Worm (Caenorhabditis elegans) whole organism, dauer: ENCODE data around the gene nspb-3.

Source experiments
- unc-62 ChIP-seq: sonication (generic microtip); optimal IDR thresholded peaks from 2 replicates; lab custom pipeline; 2017; ENCODE audit warnings: missing biosample characterization, missing genetic modification reagents, missing genetic modification characterization

nspb-3 gene

ce11 chrIV:6572655-6573054 lies 22.1 kb downstream of the nspb-3 start:
- no peak for TF ChIP-seq unc-62 (GFP tag; lab: Kevin White, UChicago)

ce11 chrIV:6572238-6572637 lies 22.5 kb downstream of the nspb-3 start, which contains the start of gene bicd-1:
Gene bicd-1 (minus strand): TSS chrIV:6572338.
- TF ChIP-seq unc-62 (GFP tag; lab: Kevin White, UChicago), result no peak

- TF ChIP-seq unc-62 (GFP tag; lab: Kevin White, UChicago), result no peak
Measured at ce11 chrIV:6565605-6566004, 29.2 kb downstream of the nspb-3 start.

ce11 chrIV:6562039-6562438 lies 32.7 kb downstream of the nspb-3 start:
- TF ChIP-seq unc-62 (GFP tag; lab: Kevin White, UChicago), result no peak

- TF ChIP-seq unc-62 (GFP tag; lab: Kevin White, UChicago), result no peak
Measured at ce11 chrIV:6560434-6560833, 34.3 kb downstream of the nspb-3 start, which contains the start of gene best-9. Gene best-9 (plus strand): TSS chrIV:6560734.

ce11 chrIV:6556624-6557368 lies 38.0 kb downstream of the nspb-3 start, which contains the start of gene try-3:
Gene try-3 (plus strand): TSS chrIV:6557155.
- TF ChIP-seq unc-62 (GFP tag; lab: Kevin White, UChicago), result no peak

- TF ChIP-seq unc-62 (GFP tag; lab: Kevin White, UChicago), result no peak
Measured at ce11 chrIV:6555388-6556330, 39.1 kb downstream of the nspb-3 start, which contains the start of gene paqr-1. Gene paqr-1 (minus strand): TSS chrIV:6555438.

- no peak for TF ChIP-seq unc-62 (GFP tag; lab: Kevin White, UChicago)
Measured at ce11 chrIV:6554865-6555264, 39.9 kb downstream of the nspb-3 start.

ce11 chrIV:6552036-6552435 lies 42.7 kb downstream of the nspb-3 start:
- no peak for TF ChIP-seq unc-62 (GFP tag; lab: Kevin White, UChicago)

- TF ChIP-seq unc-62 (GFP tag; lab: Kevin White, UChicago), result no peak
Measured at ce11 chrIV:6548609-6549008, 46.2 kb downstream of the nspb-3 start, which contains the start of gene fan-1. Gene fan-1 (plus strand): TSS chrIV:6548686.

- TF ChIP-seq unc-62 (GFP tag; lab: Kevin White, UChicago), result no peak
Measured at ce11 chrIV:6547397-6547796, 47.4 kb downstream of the nspb-3 start.
